Comparison of ENCODE assay signal across 2 worm cellular contexts in the genomic region with DNA sequence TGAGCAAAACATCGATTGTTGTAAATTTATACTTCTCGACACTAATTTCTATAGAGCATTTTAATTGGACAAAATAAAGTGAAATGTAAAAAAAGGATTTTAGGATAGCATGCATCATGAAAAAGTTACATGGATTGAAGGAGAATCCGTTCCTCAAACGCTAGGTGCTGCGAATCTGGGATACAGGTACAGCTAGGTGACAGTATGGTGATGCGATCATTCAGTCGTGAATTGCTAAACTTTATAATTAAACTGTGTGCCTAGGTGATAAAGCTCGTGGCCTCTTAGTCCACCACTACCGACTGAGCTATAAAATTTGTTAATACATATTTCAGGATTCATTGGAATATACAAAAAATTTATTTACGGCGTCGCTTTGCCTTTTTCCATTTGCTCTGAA.
TF ChIP-seq lines count a peak whose summit lies in the region.

No protein-coding gene starts in this region.

TF ChIP-seq in whole organism, L3 larva, 47 proteins besides CTCF, POLR2A, EP300 and RAD21:
- no peak for TF ChIP-seq elt-2 (tag; optimal IDR thresholded peaks at IDR 0.05; lab: Kevin White, UChicago)
- peak; percentile 41 for TF ChIP-seq ama-1 (optimal IDR thresholded peaks at IDR 0.05; lab: Kevin White, UChicago)
- no peak for TF ChIP-seq ceh-9 (tag; optimal IDR thresholded peaks at IDR 0.05; lab: Kevin White, UChicago)
- TF ChIP-seq eor-1 (tag; optimal IDR thresholded peaks at IDR 0.05; lab: Kevin White, UChicago), result no peak

TF ChIP-seq in whole organism, L4 larva, 104 proteins besides CTCF, POLR2A, EP300 and RAD21:
- TF ChIP-seq Y105C5A.15 (GFP tag; IDR thresholded peaks at IDR 0.05; lab: Robert Waterston, UW) (no peak), aha-1 (tag; lab: Kevin White, UChicago) (peak; percentile 56)
